Fruit fly (Drosophila melanogaster): ENCODE results near the gene CG46320.

The CG46320 gene

DNA sequence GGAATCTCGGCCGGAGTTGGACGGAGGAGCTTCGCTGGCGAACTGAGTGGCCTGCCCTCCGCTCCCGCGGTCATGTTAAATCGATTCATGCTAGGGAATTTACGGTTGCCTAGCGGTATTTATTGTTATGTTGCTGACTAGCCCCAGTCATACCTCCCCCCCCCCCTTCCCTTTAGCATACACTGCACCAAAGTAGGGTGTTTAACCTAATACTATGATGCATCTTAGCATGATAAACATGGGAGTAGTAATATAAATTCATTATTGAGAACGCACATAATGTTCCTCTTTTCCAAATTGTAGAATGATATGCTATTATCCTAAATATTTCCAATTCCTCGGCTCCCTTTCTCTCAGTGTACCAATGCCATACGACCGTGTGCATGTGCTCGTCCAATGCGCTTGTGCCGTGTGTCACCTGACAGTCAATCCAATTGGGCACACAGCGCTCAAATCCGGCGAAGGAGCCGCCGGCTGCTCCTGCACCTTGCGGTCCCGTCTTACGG lies 132.6 kb downstream of the CG46320 start, which contains the start of gene Tektin-C (continued):
- TF ChIP-seq CG10959 (GFP tag; IDR thresholded peaks at IDR 0.05) (0 out of 2 replicates have a peak, but pooled peaks have one; percentile 20), Gsc (GFP tag; IDR thresholded peaks at IDR 0.05) (peak; percentile 23; the same call in 1 of the 2 replicates), bbx (GFP tag; IDR thresholded peaks at IDR 0.05; ENCODE audit: partially characterized antibody) (no peak), CG1647 (GFP tag; optimal IDR thresholded peaks at IDR 0.05) (no peak), Ets65A (GFP tag) (peak; percentile 74), Mrtf (GFP tag; IDR thresholded peaks at IDR 0.05) (no peak), sr (GFP tag; IDR thresholded peaks at IDR 0.05) (no peak), Meics (GFP tag; optimal IDR thresholded peaks at IDR 0.05) (no peak), hkb (optimal IDR thresholded peaks at IDR 0.05) (no peak), hkb (GFP tag; IDR thresholded peaks at IDR 0.05) (no peak), kah (GFP tag; optimal IDR thresholded peaks at IDR 0.05) (no peak), dysf (GFP tag; IDR thresholded peaks at IDR 0.05) (peak; percentile 45; the same call in 1 of the 3 replicates), MTF-1 (GFP tag; optimal IDR thresholded peaks at IDR 0.05; ENCODE audit: borderline replicate concordance) (no peak), CG16779 (GFP tag; IDR thresholded peaks at IDR 0.05) (0 out of 2 replicates have a peak, but pooled peaks have one; percentile 6), Bteb2 (GFP tag; optimal IDR thresholded peaks at IDR 0.05) (no peak), CG10321 (GFP tag; IDR thresholded peaks at IDR 0.05) (no peak), Adf1 (GFP tag; IDR thresholded peaks at IDR 0.05) (no peak), HLH54F (GFP tag; optimal IDR thresholded peaks at IDR 0.05) (no peak), pum (GFP tag; optimal IDR thresholded peaks at IDR 0.05) (no peak), tap (tag; optimal IDR thresholded peaks at IDR 0.05) (no peak), Max (GFP tag; optimal IDR thresholded peaks at IDR 0.05) (no peak), chif (GFP tag; optimal IDR thresholded peaks at IDR 0.05) (peak in 1 of 2 experiments; percentile 15), CG17361 (GFP tag; IDR thresholded peaks at IDR 0.05) (0 out of 3 replicates have a peak, but pooled peaks have one; percentile 8), H15 (GFP tag; IDR thresholded peaks at IDR 0.05) (peak; percentile 51; the same call in 1 of the 3 replicates), Hr39 (optimal IDR thresholded peaks at IDR 0.05) (no peak), Hand (GFP tag; optimal IDR thresholded peaks at IDR 0.05) (no peak), Antp (GFP tag; optimal IDR thresholded peaks at IDR 0.05) (peak; percentile 2), CG11695 (GFP tag; IDR thresholded peaks at IDR 0.05) (no peak), az2 (GFP tag; optimal IDR thresholded peaks at IDR 0.05) (no peak), Fer3 (tag; optimal IDR thresholded peaks at IDR 0.05) (no peak), Ada2b (GFP tag; IDR thresholded peaks at IDR 0.05) (no peak), CG6272 (GFP tag; IDR thresholded peaks at IDR 0.05) (no peak), tio (GFP tag; optimal IDR thresholded peaks at IDR 0.05) (no peak), slp2 (GFP tag; optimal IDR thresholded peaks at IDR 0.05) (no peak)

DNA sequence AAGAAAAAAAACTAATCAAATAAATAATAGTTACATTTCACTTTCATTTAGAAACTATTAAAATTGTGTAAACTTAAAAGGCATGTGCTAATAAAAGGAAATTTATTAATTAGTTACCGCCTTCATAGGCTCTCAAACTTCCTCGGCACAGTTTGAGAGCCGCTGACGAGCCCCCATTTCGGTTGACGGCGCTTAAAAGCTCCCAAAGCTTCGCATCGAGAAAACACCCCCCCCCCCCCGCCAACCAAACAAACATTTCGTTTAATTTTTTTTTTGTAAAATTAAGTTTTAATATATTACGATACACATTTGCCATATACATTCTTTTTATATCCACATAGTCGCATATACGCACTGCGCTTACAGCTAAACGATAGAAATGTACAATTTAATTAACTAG lies 133.4 kb downstream of the CG46320 start:
- TF ChIP-seq CG32532 (GFP tag; IDR thresholded peaks at IDR 0.05) (peak; percentile 23; the same call in 1 of the 2 replicates), amos (GFP tag; IDR thresholded peaks at IDR 0.05; ENCODE audit: partially characterized antibody) (peak; percentile 25; the same call in 1 of the 2 replicates), knrl (GFP tag; IDR thresholded peaks at IDR 0.05; ENCODE audit: partially characterized antibody) (0 out of 3 replicates have a peak, but pooled peaks have one; percentile 21), crol (GFP tag; IDR thresholded peaks at IDR 0.05) (peak; percentile 87), CG6654 (GFP tag; optimal IDR thresholded peaks at IDR 0.05) (peak; percentile 98), cad (GFP tag; optimal IDR thresholded peaks at IDR 0.05) (peak; percentile 70), tna (GFP tag; IDR thresholded peaks at IDR 0.05; ENCODE audit: partially characterized antibody) (peak; percentile 29; the same call in 1 of the 2 replicates), az2 (GFP tag; optimal IDR thresholded peaks at IDR 0.05) (no peak), tup (GFP tag; optimal IDR thresholded peaks at IDR 0.05) (no peak), E2f2 (GFP tag; IDR thresholded peaks at IDR 0.05) (0 out of 2 replicates have a peak, but pooled peaks have one; percentile 6), Dek (tag; optimal IDR thresholded peaks at IDR 0.05) (no peak), chinmo (GFP tag; IDR thresholded peaks at IDR 0.05; ENCODE audit: partially characterized antibody) (peak; percentile 68; the same call in 1 of the 4 replicates), Doc3 (GFP tag; IDR thresholded peaks at IDR 0.05; ENCODE audit: partially characterized antibody) (no peak), nerfin-2 (GFP tag; IDR thresholded peaks at IDR 0.05; ENCODE audit: partially characterized antibody) (no peak), CG7357 (GFP tag; IDR thresholded peaks at IDR 0.05) (no peak), CG13287 (GFP tag; IDR thresholded peaks at IDR 0.05; ENCODE audit: partially characterized antibody) (peak; percentile 31; the same call in 1 of the 2 replicates), sug (tag; optimal IDR thresholded peaks at IDR 0.05) (no peak), vnd (GFP tag; IDR thresholded peaks at IDR 0.05; ENCODE audit: partially characterized antibody) (no peak), CG7839 (tag; optimal IDR thresholded peaks at IDR 0.05) (no peak)
